Worm (Caenorhabditis elegans) whole organism, late embryonic: Measurements from ENCODE around the gene ZK1127.12.

Experiments
- F13H6.1 ChIP-seq: sonication (generic microtip); optimal IDR thresholded peaks from 2 replicates; lab custom pipeline; 2016; ENCODE audit warnings: missing genetic modification characterization, missing compliant biosample characterization
- K09A11.1 ChIP-seq: sonication (generic microtip); optimal IDR thresholded peaks from 2 replicates; lab custom pipeline; 2017; ENCODE audit warnings: antibody characterized with exemption, mild to moderate bottlenecking, missing genetic modification characterization, missing compliant biosample characterization; ENCODE audit not compliant: insufficient read depth
- T23F11.4 ChIP-seq: fragments of 200-800 bp; sonication (Bioruptor generic); optimal IDR thresholded peaks from 2 replicates; lab custom pipeline; 2018; ENCODE audit warnings: mild to moderate bottlenecking, missing genetic modification characterization, missing compliant biosample characterization
- Y22D7AL.16 ChIP-seq: sonication (generic microtip); optimal IDR thresholded peaks from 2 replicates; lab custom pipeline; 2016; ENCODE audit warnings: missing genetic modification characterization, missing compliant biosample characterization
- ahr-1 ChIP-seq: sonication (generic microtip); optimal IDR thresholded peaks from 2 replicates; lab custom pipeline; 2016; ENCODE audit warnings: missing genetic modification characterization, missing compliant biosample characterization
- ama-1 ChIP-seq: fragments of 150-350 bp; optimal IDR thresholded peaks from 2 replicates; lab custom pipeline; 2014
- ceh-18 ChIP-seq: sonication (generic microtip); optimal IDR thresholded peaks from 2 replicates; lab custom pipeline; 2016; ENCODE audit warnings: missing genetic modification characterization, missing compliant biosample characterization
- ceh-2 ChIP-seq: sonication (generic microtip); optimal IDR thresholded peaks from 2 replicates; lab custom pipeline; 2016; ENCODE audit warnings: missing genotype, missing genetic modification characterization, missing compliant biosample characterization
- ceh-30 ChIP-seq: fragments of 150-350 bp; optimal IDR thresholded peaks from 2 replicates; lab custom pipeline; 2014; ENCODE audit warnings: missing biosample characterization, missing genetic modification characterization
- ceh-31 ChIP-seq: sonication (generic microtip); optimal IDR thresholded peaks from 2 replicates; lab custom pipeline; 2016; ENCODE audit warnings: missing genetic modification characterization, missing compliant biosample characterization
- ceh-9 ChIP-seq: sonication (generic microtip); optimal IDR thresholded peaks from 2 replicates; lab custom pipeline; 2016; ENCODE audit warnings: mild to moderate bottlenecking, missing genetic modification characterization, inconsistent platforms, missing compliant biosample characterization
- dve-1 ChIP-seq: sonication (generic microtip); optimal IDR thresholded peaks from 2 replicates; lab custom pipeline; 2017; ENCODE audit warnings: antibody characterized with exemption, mild to moderate bottlenecking, missing genetic modification characterization, missing compliant biosample characterization
- elt-2 ChIP-seq: sonication (generic microtip); optimal IDR thresholded peaks from 2 replicates; lab custom pipeline; 2016; ENCODE audit warnings: missing genetic modification reagents, missing genetic modification characterization, missing compliant biosample characterization
- elt-4 ChIP-seq: sonication (generic microtip); optimal IDR thresholded peaks from 2 replicates; lab custom pipeline; 2016; ENCODE audit warnings: missing genetic modification characterization, missing compliant biosample characterization
- fkh-10 ChIP-seq: fragments of 150-350 bp; optimal IDR thresholded peaks from 2 replicates; lab custom pipeline; 2014; ENCODE audit warnings: missing biosample characterization, missing genetic modification reagents, missing genetic modification characterization
- fkh-6 ChIP-seq: sonication (generic microtip); optimal IDR thresholded peaks from 2 replicates; lab custom pipeline; 2016; ENCODE audit warnings: missing genetic modification characterization, missing compliant biosample characterization
- gmeb-2 ChIP-seq: sonication (generic microtip); optimal IDR thresholded peaks from 2 replicates; lab custom pipeline; 2016; ENCODE audit warnings: missing genetic modification characterization, inconsistent platforms, missing compliant biosample characterization
- hlh-13 ChIP-seq: fragments of 200-800 bp; sonication (Bioruptor generic); optimal IDR thresholded peaks from 2 replicates; lab custom pipeline; 2018; ENCODE audit warnings: mild to moderate bottlenecking, missing genetic modification characterization, missing compliant biosample characterization
- hlh-30 ChIP-seq: sonication (generic microtip); optimal IDR thresholded peaks from 2 replicates; lab custom pipeline; 2017; ENCODE audit warnings: antibody characterized with exemption, missing genetic modification characterization, missing compliant biosample characterization; ENCODE audit not compliant: insufficient read depth
- hlh-6 ChIP-seq: sonication (generic microtip); optimal IDR thresholded peaks from 2 replicates; lab custom pipeline; 2016; ENCODE audit warnings: missing genotype, missing genetic modification characterization, missing compliant biosample characterization
- hlh-8 ChIP-seq: sonication (generic microtip); optimal IDR thresholded peaks from 2 replicates; lab custom pipeline; 2016; ENCODE audit warnings: missing genotype, missing genetic modification characterization, missing compliant biosample characterization
- lim-6 ChIP-seq: sonication (generic microtip); optimal IDR thresholded peaks from 2 replicates; lab custom pipeline; 2016; ENCODE audit warnings: missing genetic modification characterization, missing compliant biosample characterization
- mec-3 ChIP-seq: sonication (generic microtip); optimal IDR thresholded peaks from 2 replicates; lab custom pipeline; 2016; ENCODE audit warnings: borderline replicate concordance, missing genetic modification characterization, missing compliant biosample characterization
- nfya-1 ChIP-seq: sonication (generic microtip); optimal IDR thresholded peaks from 2 replicates; lab custom pipeline; 2017; ENCODE audit warnings: missing genetic modification characterization, mild to moderate bottlenecking, missing compliant biosample characterization, antibody characterized with exemption, moderate library complexity
- nhr-11 ChIP-seq: fragments of 150-350 bp; optimal IDR thresholded peaks from 2 replicates; lab custom pipeline; 2014; ENCODE audit warnings: missing biosample characterization, missing genetic modification characterization
- npax-4 ChIP-seq: sonication (generic microtip); optimal IDR thresholded peaks from 2 replicates; lab custom pipeline; 2016; ENCODE audit warnings: missing genetic modification characterization, missing compliant biosample characterization
- odd-2 ChIP-seq: sonication (generic microtip); optimal IDR thresholded peaks from 2 replicates; lab custom pipeline; 2017; ENCODE audit warnings: antibody characterized with exemption, mild to moderate bottlenecking, missing genetic modification characterization, missing compliant biosample characterization
- pag-3 ChIP-seq: sonication (generic microtip); optimal IDR thresholded peaks from 2 replicates; lab custom pipeline; 2016; ENCODE audit warnings: missing compliant biosample characterization, missing genetic modification characterization, borderline replicate concordance
- pax-1 ChIP-seq: fragments of 150-350 bp; optimal IDR thresholded peaks from 2 replicates; lab custom pipeline; 2014; ENCODE audit warnings: missing biosample characterization, missing genetic modification characterization
- pha-2 ChIP-seq: sonication (generic microtip); optimal IDR thresholded peaks from 2 replicates; lab custom pipeline; 2017; ENCODE audit warnings: mild to moderate bottlenecking, missing genetic modification characterization, missing compliant biosample characterization
- pqm-1 ChIP-seq: sonication (generic microtip); optimal IDR thresholded peaks from 2 replicates; lab custom pipeline; 2016; ENCODE audit warnings: missing genetic modification characterization, missing compliant biosample characterization
- ref-2 ChIP-seq: sonication (generic microtip); optimal IDR thresholded peaks from 2 replicates; lab custom pipeline; 2016; ENCODE audit warnings: missing genetic modification characterization, missing compliant biosample characterization
- sox-2 ChIP-seq: fragments of 200-800 bp; sonication (Bioruptor generic); IDR thresholded peaks from 2 replicates; pipeline ENCODE4 v1.3.6; 2022; ENCODE audit warnings: missing genetic modification reagents, missing genetic modification characterization, missing compliant biosample characterization
- sox-4 ChIP-seq: sonication (generic microtip); optimal IDR thresholded peaks from 2 replicates; lab custom pipeline; 2017; ENCODE audit warnings: mild to moderate bottlenecking, missing genetic modification characterization, inconsistent platforms, missing compliant biosample characterization
- syd-9 ChIP-seq: sonication (generic microtip); optimal IDR thresholded peaks from 2 replicates; lab custom pipeline; 2016; ENCODE audit warnings: mild to moderate bottlenecking, missing genetic modification characterization, moderate library complexity, missing compliant biosample characterization
- tbx-2 ChIP-seq: sonication (generic microtip); optimal IDR thresholded peaks from 2 replicates; lab custom pipeline; 2016; ENCODE audit warnings: missing genetic modification characterization, missing compliant biosample characterization
- tbx-7 ChIP-seq: sonication (generic microtip); optimal IDR thresholded peaks from 2 replicates; lab custom pipeline; 2016; ENCODE audit warnings: missing genotype, missing genetic modification characterization, missing compliant biosample characterization
- unc-3 ChIP-seq, 2 experiments: fragments of 200-800 bp in 1 of 2; sonication (Bioruptor generic) in 1 of 2; sonication (generic microtip) in 1 of 2; conservative IDR thresholded peaks in 1 of 2; optimal IDR thresholded peaks in 1 of 2; 2 replicates each; pipeline versions ENCODE4 v1.3.6 to Lab custom; 2016 to 2022; ENCODE audit warnings: missing compliant biosample characterization in 2 of 2, missing genetic modification characterization in 2 of 2, missing genetic modification reagents in 1 of 2
- unc-42 ChIP-seq: sonication (generic microtip); optimal IDR thresholded peaks from 2 replicates; lab custom pipeline; 2016; ENCODE audit warnings: missing genotype, missing genetic modification characterization, missing compliant biosample characterization
- unc-55 ChIP-seq: sonication (generic microtip); optimal IDR thresholded peaks from 2 replicates; lab custom pipeline; 2017; ENCODE audit warnings: missing biosample characterization, missing genetic modification reagents, missing genetic modification characterization

ZK1127.12 gene

ce11 chrII:7049470-7049869 is 2.4 kb upstream of the ZK1127.12 start:
- no peak for TF ChIP-seq mec-3 (tag; lab: Kevin White, UChicago)
- no peak for TF ChIP-seq Y22D7AL.16 (tag; lab: Kevin White, UChicago)

ce11 chrII:7050021-7050722 is 1.7 kb upstream of the ZK1127.12 start, which contains the start of the genes tcer-1 and ZK1127.5:
tcer-1 (minus strand) TSS chrII:7050071.
ZK1127.5 (plus strand) TSS chrII:7050672.
- TF ChIP-seq pax-1 (tag; lab: Kevin White, UChicago) = no peak
- no peak for TF ChIP-seq hlh-8
- no peak for TF ChIP-seq sox-4
- no peak for TF ChIP-seq npax-4
- TF ChIP-seq ahr-1 (tag; lab: Kevin White, UChicago) = no peak
- no peak for TF ChIP-seq mec-3 (tag; lab: Kevin White, UChicago)
- no peak for TF ChIP-seq ref-2 (tag; lab: Kevin White, UChicago)
- TF ChIP-seq lim-6 = no peak
- no peak for TF ChIP-seq pag-3
- TF ChIP-seq pqm-1 (tag; lab: Kevin White, UChicago) = no peak
- TF ChIP-seq hlh-6 = no peak
- no peak for TF ChIP-seq dve-1 (tag; lab: Kevin White, UChicago)
- TF ChIP-seq ceh-31 = peak; percentile 40
- no peak for TF ChIP-seq elt-2 (tag; lab: Kevin White, UChicago)
- TF ChIP-seq ceh-2 (tag; lab: Kevin White, UChicago) = no peak
- TF ChIP-seq nfya-1 (tag; lab: Kevin White, UChicago) = peak; percentile 46
- no peak for TF ChIP-seq ama-1 (lab: Kevin White, UChicago)
- no peak for TF ChIP-seq hlh-30 (tag; lab: Kevin White, UChicago)
- TF ChIP-seq ceh-18 (tag; lab: Kevin White, UChicago) = no peak
- no peak for TF ChIP-seq pha-2
- no peak for TF ChIP-seq tbx-7 (tag; lab: Kevin White, UChicago)
- no peak for TF ChIP-seq fkh-10
- no peak for TF ChIP-seq ceh-9
- TF ChIP-seq odd-2 = no peak
- no peak for TF ChIP-seq F13H6.1
- peak; percentile 22 for TF ChIP-seq tbx-2 (tag; lab: Kevin White, UChicago)
- no peak for TF ChIP-seq elt-4 (tag; lab: Kevin White, UChicago)
- TF ChIP-seq T23F11.4 = no peak
- TF ChIP-seq ceh-30 = peak; percentile 18
- TF ChIP-seq nhr-11 (tag; lab: Kevin White, UChicago) = no peak
- no peak for TF ChIP-seq fkh-6 (tag; lab: Kevin White, UChicago)
- peak; percentile 15 for TF ChIP-seq unc-42 (tag; lab: Kevin White, UChicago)
- TF ChIP-seq unc-3 (GFP tag; conservative IDR thresholded peaks at IDR 0.05; lab: Robert Waterston, UW) = no peak
- TF ChIP-seq unc-3 (tag; optimal IDR thresholded peaks at IDR 0.05; lab: Kevin White, UChicago) = no peak
- TF ChIP-seq unc-55 = no peak
- TF ChIP-seq syd-9 = no peak
- TF ChIP-seq K09A11.1 (tag; lab: Kevin White, UChicago) = no peak
- no peak for TF ChIP-seq sox-2 (GFP tag; lab: Robert Waterston, UW)
- TF ChIP-seq gmeb-2 (tag; lab: Kevin White, UChicago) = no peak

ce11 chrII:7053001-7053400 is 1.1 kb downstream of the ZK1127.12 start, which contains the start of gene ZK1127.13:
ZK1127.13 (plus strand) TSS chrII:7053301.
- TF ChIP-seq hlh-13 = no peak
- TF ChIP-seq dve-1 (tag; lab: Kevin White, UChicago) = no peak
- TF ChIP-seq tbx-7 (tag; lab: Kevin White, UChicago) = no peak
- no peak for TF ChIP-seq mec-3 (tag; lab: Kevin White, UChicago)
